Worm (Caenorhabditis elegans) whole organism, L2 larva: Measurements from ENCODE around the gene atf-4.
A peak's percentile ranks its signal among the peaks of the same experiment; 100 is the strongest.

ENCODE experiments used
- C34F6.9 ChIP-seq: fragments of 150-350 bp; optimal IDR thresholded peaks from 2 replicates; lab custom pipeline; 2014; ENCODE audit warnings: missing biosample characterization, missing genetic modification characterization
- F13H6.1 ChIP-seq: sonication (generic microtip); optimal IDR thresholded peaks from 2 replicates; lab custom pipeline; 2016; ENCODE audit warnings: missing genetic modification characterization, missing compliant biosample characterization
- R02D3.7 ChIP-seq: fragments of 150-350 bp; optimal IDR thresholded peaks from 2 replicates; lab custom pipeline; 2014; ENCODE audit warnings: missing biosample characterization, missing genetic modification characterization
- ZK546.5 ChIP-seq: sonication (generic microtip); optimal IDR thresholded peaks from 2 replicates; lab custom pipeline; 2017; ENCODE audit warnings: missing biosample characterization, missing genetic modification characterization
- alr-1 ChIP-seq: fragments of 150-350 bp; optimal IDR thresholded peaks from 2 replicates; lab custom pipeline; 2014; ENCODE audit warnings: missing biosample characterization, missing genetic modification characterization
- aly-2 ChIP-seq: fragments of 150-350 bp; optimal IDR thresholded peaks from 2 replicates; lab custom pipeline; 2014; ENCODE audit warnings: missing biosample characterization, missing genetic modification characterization
- blmp-1 ChIP-seq: sonication (generic microtip); optimal IDR thresholded peaks from 2 replicates; lab custom pipeline; 2017; ENCODE audit warnings: missing genetic modification characterization, mild to moderate bottlenecking, missing compliant biosample characterization, antibody characterized with exemption, moderate library complexity; ENCODE audit not compliant: insufficient read depth
- ceh-16 ChIP-seq: fragments of 150-350 bp; optimal IDR thresholded peaks from 2 replicates; lab custom pipeline; 2014; ENCODE audit warnings: missing biosample characterization, missing genetic modification characterization
- ceh-82 ChIP-seq: fragments of 150-350 bp; optimal IDR thresholded peaks from 2 replicates; lab custom pipeline; 2014; ENCODE audit warnings: missing biosample characterization, missing genetic modification characterization
- elt-1 ChIP-seq: fragments of 150-350 bp; optimal IDR thresholded peaks from 2 replicates; lab custom pipeline; 2014; ENCODE audit warnings: missing biosample characterization, missing genetic modification characterization
- elt-3 ChIP-seq: sonication (generic microtip); optimal IDR thresholded peaks from 2 replicates; lab custom pipeline; 2017; ENCODE audit warnings: missing biosample characterization, missing genetic modification characterization
- gmeb-1 ChIP-seq: fragments of 150-350 bp; optimal IDR thresholded peaks from 2 replicates; lab custom pipeline; 2014; ENCODE audit warnings: missing biosample characterization, missing genetic modification characterization
- lin-11 ChIP-seq: fragments of 150-350 bp; sonication (generic microtip); optimal IDR thresholded peaks from 2 replicates; lab custom pipeline; 2014; ENCODE audit warnings: missing biosample characterization, missing genetic modification characterization, inconsistent platforms, mixed read lengths
- lin-13 ChIP-seq: fragments of 150-350 bp; optimal IDR thresholded peaks from 2 replicates; lab custom pipeline; 2014; ENCODE audit warnings: missing biosample characterization, missing genetic modification reagents, missing genetic modification characterization
- mab-5 ChIP-seq: fragments of 150-350 bp; optimal IDR thresholded peaks from 2 replicates; lab custom pipeline; 2014; ENCODE audit warnings: missing biosample characterization, missing genetic modification characterization
- mbf-1 ChIP-seq: sonication (generic microtip); optimal IDR thresholded peaks from 2 replicates; lab custom pipeline; 2017; ENCODE audit warnings: missing biosample characterization, missing genetic modification characterization
- mdl-1 ChIP-seq, 2 experiments: fragments of 150-350 bp in 1 of 2; sonication (generic microtip) in 1 of 2; optimal IDR thresholded peaks; 2 replicates each; lab custom pipeline; 2017; ENCODE audit warnings: missing biosample characterization in 2 of 2, missing genetic modification characterization in 2 of 2
- nhr-10 ChIP-seq: sonication (generic microtip); optimal IDR thresholded peaks from 2 replicates; lab custom pipeline; 2017; ENCODE audit warnings: missing biosample characterization, missing genetic modification characterization
- nhr-11 ChIP-seq: fragments of 150-350 bp; optimal IDR thresholded peaks from 2 replicates; lab custom pipeline; 2014; ENCODE audit warnings: missing biosample characterization, missing genetic modification characterization
- nhr-12 ChIP-seq: fragments of 150-350 bp; optimal IDR thresholded peaks from 2 replicates; lab custom pipeline; 2014; ENCODE audit warnings: missing biosample characterization, missing genetic modification characterization
- nhr-129 ChIP-seq: fragments of 150-350 bp; optimal IDR thresholded peaks from 2 replicates; lab custom pipeline; 2014; ENCODE audit warnings: missing biosample characterization, missing genetic modification characterization
- nhr-237 ChIP-seq: fragments of 150-350 bp; optimal IDR thresholded peaks from 2 replicates; lab custom pipeline; 2014; ENCODE audit warnings: missing biosample characterization, missing genetic modification characterization
- nhr-6 ChIP-seq: fragments of 150-350 bp; optimal IDR thresholded peaks from 2 replicates; lab custom pipeline; 2014; ENCODE audit warnings: missing biosample characterization, missing genetic modification characterization
- nhr-77 ChIP-seq: fragments of 150-350 bp; optimal IDR thresholded peaks from 2 replicates; lab custom pipeline; 2014; ENCODE audit warnings: missing biosample characterization, missing genetic modification characterization
- peb-1 ChIP-seq: fragments of 150-350 bp; optimal IDR thresholded peaks from 2 replicates; lab custom pipeline; 2014; ENCODE audit warnings: missing biosample characterization, missing genetic modification characterization
- sem-4 ChIP-seq: fragments of 150-350 bp; optimal IDR thresholded peaks from 2 replicates; lab custom pipeline; 2014; ENCODE audit warnings: missing biosample characterization, missing genetic modification reagents, missing genetic modification characterization
- skn-1 ChIP-seq: sonication (generic microtip); optimal IDR thresholded peaks from 2 replicates; lab custom pipeline; 2017; ENCODE audit warnings: missing biosample characterization, missing genetic modification characterization
- sma-3 ChIP-seq: sonication (generic microtip); optimal IDR thresholded peaks from 2 replicates; lab custom pipeline; 2016; ENCODE audit warnings: missing genetic modification reagents, missing genetic modification characterization, missing compliant biosample characterization
- sma-9 ChIP-seq, 2 experiments: fragments of 150-350 bp in 1 of 2; sonication (generic microtip) in 1 of 2; optimal IDR thresholded peaks; 2 replicates each; lab custom pipeline; 2014 to 2016; ENCODE audit warnings: missing genetic modification characterization in 2 of 2, mild to moderate bottlenecking in 1 of 2, missing biosample characterization in 1 of 2, missing compliant biosample characterization in 1 of 2, missing genetic modification reagents in 1 of 2, moderate library complexity in 1 of 2
- unc-39 ChIP-seq: fragments of 150-350 bp; optimal IDR thresholded peaks from 2 replicates; lab custom pipeline; 2014; ENCODE audit warnings: missing biosample characterization, missing genetic modification characterization
- unc-55 ChIP-seq: fragments of 150-350 bp; sonication (generic microtip); optimal IDR thresholded peaks from 3 replicates; lab custom pipeline; 2014; ENCODE audit warnings: missing biosample characterization, missing genetic modification reagents, missing genetic modification characterization
- unc-62 ChIP-seq: fragments of 150-350 bp; optimal IDR thresholded peaks from 2 replicates; lab custom pipeline; 2014; ENCODE audit warnings: missing biosample characterization, missing genetic modification reagents, missing genetic modification characterization
- ztf-1 ChIP-seq: fragments of 200-800 bp; sonication (Bioruptor generic); conservative IDR thresholded peaks from 2 replicates; pipeline ENCODE4 v1.3.6; 2022; ENCODE audit warnings: missing genetic modification characterization, missing compliant biosample characterization
- ztf-11 ChIP-seq: sonication (generic microtip); optimal IDR thresholded peaks from 2 replicates; lab custom pipeline; 2017; ENCODE audit warnings: missing biosample characterization, missing genetic modification characterization

atf-4 gene

ce11 chrX:14813398-14813797, 2.8 kb upstream of the atf-4 start (continued):
- TF ChIP-seq sma-3 (GFP tag; lab: Kevin White, UChicago) (peak; percentile 53), mdl-1 (tag; optimal IDR thresholded peaks at IDR 0.05; lab: Kevin White, UChicago) (peak; percentile 49 to 62), sem-4 (tag; lab: Kevin White, UChicago) (no peak), elt-3 (no peak), unc-39 (tag; lab: Kevin White, UChicago) (no peak), elt-1 (tag; lab: Kevin White, UChicago) (no peak), nhr-12 (tag; lab: Kevin White, UChicago) (no peak), ZK546.5 (tag; lab: Kevin White, UChicago) (no peak), F13H6.1 (tag; lab: Kevin White, UChicago) (peak; percentile 63), nhr-11 (tag; lab: Kevin White, UChicago) (no peak), sma-9 (GFP tag; optimal IDR thresholded peaks at IDR 0.05; lab: Kevin White, UChicago) (peak; percentile 91), sma-9 (tag; optimal IDR thresholded peaks at IDR 0.05; lab: Kevin White, UChicago) (no peak), aly-2 (tag; lab: Kevin White, UChicago) (no peak), mbf-1 (tag; lab: Kevin White, UChicago) (no peak), lin-13 (GFP tag; lab: Kevin White, UChicago) (peak; percentile 55), unc-55 (GFP tag; lab: Kevin White, UChicago) (peak; percentile 94), R02D3.7 (tag; lab: Kevin White, UChicago) (no peak), nhr-237 (tag; lab: Kevin White, UChicago) (no peak), peb-1 (tag; lab: Kevin White, UChicago) (no peak), alr-1 (tag; lab: Kevin White, UChicago) (no peak), nhr-10 (tag; lab: Kevin White, UChicago) (peak; percentile 48), mab-5 (peak; percentile 62)

DNA sequence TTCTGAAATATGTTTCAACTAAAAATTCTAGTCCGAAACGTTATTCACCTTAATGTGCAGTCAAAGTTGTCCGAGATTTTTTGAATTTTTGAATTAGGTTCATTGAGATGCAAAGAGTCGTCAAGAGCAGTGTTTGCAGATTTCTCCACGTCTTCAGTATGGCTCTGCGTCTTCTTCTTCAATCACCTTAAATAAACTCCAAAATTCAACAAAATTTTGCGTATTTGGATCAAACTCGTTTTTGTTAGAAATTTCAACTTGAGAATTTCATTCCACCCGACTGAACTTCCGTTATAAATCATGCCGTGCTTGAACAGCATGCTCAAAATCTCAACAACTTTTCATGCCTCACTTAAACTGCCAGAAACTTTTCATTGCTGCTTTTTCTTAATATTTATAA, 1.5 kb upstream of the atf-4 start, which contains the start of gene T04C10.3:
Gene T04C10.3, plus strand, starts transcription at position 301 of the 400 bp plus-strand sequence.
- TF ChIP-seq nhr-12 (tag; lab: Kevin White, UChicago) (no peak), ztf-1 (GFP tag; lab: Robert Waterston, UW) (no peak), elt-3 (no peak), ceh-16 (tag; lab: Kevin White, UChicago) (no peak), ztf-11 (no peak), alr-1 (tag; lab: Kevin White, UChicago) (no peak)
- TF ChIP-seq, all 48 proteins: peak for 0

- TF ChIP-seq gmeb-1 (tag; lab: Kevin White, UChicago): peak; percentile 0
- TF ChIP-seq C34F6.9 (tag; lab: Kevin White, UChicago): no peak
- no peak for TF ChIP-seq nhr-77 (tag; lab: Kevin White, UChicago)
- TF ChIP-seq sma-9 (GFP tag; optimal IDR thresholded peaks at IDR 0.05; lab: Kevin White, UChicago): peak; percentile 48
- TF ChIP-seq sma-9 (tag; optimal IDR thresholded peaks at IDR 0.05; lab: Kevin White, UChicago): no peak
- TF ChIP-seq aly-2 (tag; lab: Kevin White, UChicago): no peak
- TF ChIP-seq, all 48 proteins: peak for 2
Measured at ce11 chrX:14809905-14810304, 705 bp downstream of the atf-4 start.

- peak; percentile 90 for TF ChIP-seq skn-1 (tag; lab: Kevin White, UChicago)
- TF ChIP-seq sma-3 (GFP tag; lab: Kevin White, UChicago): peak; percentile 6
- TF ChIP-seq lin-13 (GFP tag; lab: Kevin White, UChicago): peak; percentile 28
- TF ChIP-seq nhr-129 (tag; lab: Kevin White, UChicago): no peak
- TF ChIP-seq ceh-82: no peak
Measured at ce11 chrX:14808796-14809195, 1.8 kb downstream of the atf-4 start.

DNA sequence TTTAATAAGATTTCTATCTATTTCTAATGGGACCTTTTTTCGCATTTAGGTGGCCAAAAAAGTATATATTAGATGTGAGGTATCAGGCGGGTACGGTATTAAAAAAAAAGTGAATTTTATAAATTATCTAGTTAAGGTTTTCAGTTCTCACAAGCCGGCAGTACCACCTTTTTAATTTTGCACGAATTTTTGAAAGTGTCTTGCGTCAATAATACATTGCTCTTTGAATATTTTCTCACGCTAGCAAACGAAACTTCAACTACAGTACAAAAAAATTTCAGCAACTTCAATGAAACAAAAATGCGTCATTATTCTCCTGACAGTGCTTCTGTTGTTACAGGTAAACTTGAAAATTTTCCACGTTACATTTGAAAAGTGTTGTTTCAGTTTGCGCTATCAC, 3.7 kb downstream of the atf-4 start, which contains the start of gene F42D1.4:
Gene F42D1.4, plus strand, starts transcription at position 301 of the 400 bp plus-strand sequence.
- no peak for TF ChIP-seq lin-13 (GFP tag; lab: Kevin White, UChicago)
- no peak for TF ChIP-seq nhr-10 (tag; lab: Kevin White, UChicago)
- TF ChIP-seq mbf-1 (tag; lab: Kevin White, UChicago): no peak
- no peak for TF ChIP-seq unc-39 (tag; lab: Kevin White, UChicago)
- TF ChIP-seq nhr-6 (tag; lab: Kevin White, UChicago): no peak
- TF ChIP-seq sem-4 (tag; lab: Kevin White, UChicago): no peak
- TF ChIP-seq unc-62: no peak
- no peak for TF ChIP-seq mdl-1 (tag; optimal IDR thresholded peaks at IDR 0.05; lab: Kevin White, UChicago)
- no peak for TF ChIP-seq skn-1 (tag; lab: Kevin White, UChicago)
- TF ChIP-seq ztf-1 (GFP tag; lab: Robert Waterston, UW): no peak
- TF ChIP-seq lin-11 (tag; lab: Kevin White, UChicago): no peak
- no peak for TF ChIP-seq gmeb-1 (tag; lab: Kevin White, UChicago)
- TF ChIP-seq blmp-1 (tag; lab: Kevin White, UChicago): no peak
